Worm (Caenorhabditis elegans) whole organism, L4/young adult: ENCODE results near the gene srj-45.

Experiments used
- W03F9.2 ChIP-seq: fragments of 150-350 bp; optimal IDR thresholded peaks from 2 replicates; lab custom pipeline; 2014; ENCODE audit warnings: missing biosample characterization, missing genetic modification characterization
- dao-5 ChIP-seq: sonication (generic microtip); optimal IDR thresholded peaks from 2 replicates; lab custom pipeline; 2016; ENCODE audit warnings: missing genotype, missing genetic modification characterization, moderate library complexity, missing compliant biosample characterization
- him-1 ChIP-seq: sonication (generic microtip); optimal IDR thresholded peaks from 2 replicates; lab custom pipeline; 2016; ENCODE audit warnings: missing genotype, missing genetic modification reagents, missing genetic modification characterization, missing compliant biosample characterization

ce11 chrV:2879801-2880200 is 43.4 kb upstream of the srj-45 start, which contains the start of gene str-39:
- TF ChIP-seq him-1 (no peak), dao-5 (no peak), W03F9.2 (tag; lab: Kevin White, UChicago) (no peak)
